Worm (Caenorhabditis elegans): ENCODE data around the gene parg-1.

- TF ChIP-seq unc-86 (tag; optimal IDR thresholded peaks at IDR 0.05), result no peak
- TF ChIP-seq ama-1 (optimal IDR thresholded peaks at IDR 0.05), result no peak
- no peak for TF ChIP-seq ceh-24 (tag; optimal IDR thresholded peaks at IDR 0.05)
- TF ChIP-seq unc-42 (tag; optimal IDR thresholded peaks at IDR 0.05), result no peak
- TF ChIP-seq tbx-2 (tag; optimal IDR thresholded peaks at IDR 0.05), result no peak
- no peak for TF ChIP-seq ceh-30 (tag; optimal IDR thresholded peaks at IDR 0.05)
- TF ChIP-seq ceh-22 (tag; optimal IDR thresholded peaks at IDR 0.05), result no peak
- no peak for TF ChIP-seq nhr-11 (tag; optimal IDR thresholded peaks at IDR 0.05)
- no peak for TF ChIP-seq pqm-1 (tag; optimal IDR thresholded peaks at IDR 0.05)
These were observed 5.1 kb upstream of the parg-1 start, which contains the start of gene F21D5.6 for ce11 chrIV:8740952-8741438.
